Worm (Caenorhabditis elegans): Measurements from ENCODE around the gene C47G2.3.
A peak's percentile ranks its signal among the peaks of the same experiment; 100 is the strongest.

Gene C47G2.3

ce11 chrII:11276879-11277278 lies 13.1 kb downstream of the C47G2.3 start:
- TF ChIP-seq elt-1 (tag; optimal IDR thresholded peaks at IDR 0.05) (peak; percentile 12), ceh-82 (tag; optimal IDR thresholded peaks at IDR 0.05) (no peak), nhr-25 (tag; optimal IDR thresholded peaks at IDR 0.05) (peak; percentile 24), ceh-16 (tag; optimal IDR thresholded peaks at IDR 0.05) (no peak)

- peak; percentile 25 for TF ChIP-seq nfya-1 (tag; optimal IDR thresholded peaks at IDR 0.05; ENCODE audit: insufficient read depth)
- no peak for TF ChIP-seq nhr-77 (tag; optimal IDR thresholded peaks at IDR 0.05)
- TF ChIP-seq lin-39 (tag; optimal IDR thresholded peaks at IDR 0.05) = peak; percentile 28
Measured at ce11 chrII:11275484-11275883, 14.5 kb downstream of the C47G2.3 start.

- TF ChIP-seq nhr-43 (tag; optimal IDR thresholded peaks at IDR 0.05; ENCODE audit: poor library complexity, severe bottlenecking) = no peak
- no peak for TF ChIP-seq jun-1 (tag; optimal IDR thresholded peaks at IDR 0.05)
- no peak for TF ChIP-seq elt-1 (tag; optimal IDR thresholded peaks at IDR 0.05)
Measured at ce11 chrII:11274876-11275275, 15.1 kb downstream of the C47G2.3 start.

ce11 chrII:11270829-11271228 lies 19.1 kb downstream of the C47G2.3 start:
- TF ChIP-seq pha-4 (tag; optimal IDR thresholded peaks at IDR 0.05) (no peak), egl-27 (tag; optimal IDR thresholded peaks at IDR 0.05) (no peak), ceh-9 (tag; optimal IDR thresholded peaks at IDR 0.05) (no peak)

ce11 chrII:11268822-11269221 lies 21.1 kb downstream of the C47G2.3 start, which contains the start of gene cut-1:
Gene cut-1 (plus strand): TSS chrII:11269122.
- no peak for TF ChIP-seq nhr-28 (tag; optimal IDR thresholded peaks at IDR 0.05)
- TF ChIP-seq fkh-10 (GFP tag; optimal IDR thresholded peaks at IDR 0.05) = no peak
- no peak for TF ChIP-seq ceh-16 (tag; optimal IDR thresholded peaks at IDR 0.05)
- TF ChIP-seq ztf-4 (tag; optimal IDR thresholded peaks at IDR 0.05) = no peak
- no peak for TF ChIP-seq nhr-12 (tag; optimal IDR thresholded peaks at IDR 0.05)
- TF ChIP-seq nhr-25 (tag; optimal IDR thresholded peaks at IDR 0.05) = no peak
- no peak for TF ChIP-seq nhr-76 (tag; optimal IDR thresholded peaks at IDR 0.05)
- no peak for TF ChIP-seq ceh-82 (tag; optimal IDR thresholded peaks at IDR 0.05)
- no peak for TF ChIP-seq aly-2 (tag; optimal IDR thresholded peaks at IDR 0.05)
- no peak for TF ChIP-seq nhr-67 (tag; optimal IDR thresholded peaks at IDR 0.05)
- TF ChIP-seq lsy-12 (tag; optimal IDR thresholded peaks at IDR 0.05) = no peak
- no peak for TF ChIP-seq tbx-2 (tag; optimal IDR thresholded peaks at IDR 0.05)
- TF ChIP-seq ZK546.5 (tag; optimal IDR thresholded peaks at IDR 0.05) = no peak
- TF ChIP-seq R02D3.7 (tag; optimal IDR thresholded peaks at IDR 0.05) = no peak

- TF ChIP-seq R02D3.7 (tag; optimal IDR thresholded peaks at IDR 0.05) (no peak), nhr-77 (tag; optimal IDR thresholded peaks at IDR 0.05) (no peak), nhr-23 (tag; optimal IDR thresholded peaks at IDR 0.05) (no peak), zag-1 (tag; optimal IDR thresholded peaks at IDR 0.05) (no peak), nhr-67 (tag; optimal IDR thresholded peaks at IDR 0.05) (no peak), daf-12 (tag; optimal IDR thresholded peaks at IDR 0.05) (no peak), unc-39 (tag; optimal IDR thresholded peaks at IDR 0.05) (no peak), skn-1 (tag; optimal IDR thresholded peaks at IDR 0.05) (no peak), ZK546.5 (tag; optimal IDR thresholded peaks at IDR 0.05) (no peak), aly-2 (tag; optimal IDR thresholded peaks at IDR 0.05) (no peak), nhr-43 (tag; optimal IDR thresholded peaks at IDR 0.05; ENCODE audit: poor library complexity, severe bottlenecking) (no peak), mml-1 (tag; optimal IDR thresholded peaks at IDR 0.05) (no peak), nhr-25 (tag; optimal IDR thresholded peaks at IDR 0.05) (no peak), fkh-10 (GFP tag; optimal IDR thresholded peaks at IDR 0.05) (no peak), lin-39 (tag; optimal IDR thresholded peaks at IDR 0.05) (no peak), ceh-28 (tag; optimal IDR thresholded peaks at IDR 0.05) (no peak), nhr-76 (tag; optimal IDR thresholded peaks at IDR 0.05) (no peak), tbx-2 (tag; optimal IDR thresholded peaks at IDR 0.05) (no peak)
Measured at ce11 chrII:11261173-11261572, 28.8 kb downstream of the C47G2.3 start, which contains the start of gene T05B9.1. Gene T05B9.1 (minus strand): TSS chrII:11261192.

- no peak for TF ChIP-seq pqm-1 (tag; optimal IDR thresholded peaks at IDR 0.05)
- no peak for TF ChIP-seq egl-27 (tag; optimal IDR thresholded peaks at IDR 0.05)
- TF ChIP-seq mml-1 (tag; optimal IDR thresholded peaks at IDR 0.05) = no peak
- no peak for TF ChIP-seq nhr-77 (tag; optimal IDR thresholded peaks at IDR 0.05)
- no peak for TF ChIP-seq jun-1 (tag; optimal IDR thresholded peaks at IDR 0.05)
- TF ChIP-seq nhr-28 (tag; optimal IDR thresholded peaks at IDR 0.05) = no peak
- TF ChIP-seq snpc-4 (tag; optimal IDR thresholded peaks at IDR 0.05) = no peak
- no peak for TF ChIP-seq ceh-82 (tag; optimal IDR thresholded peaks at IDR 0.05)
- TF ChIP-seq egl-5 (tag; optimal IDR thresholded peaks at IDR 0.05) = no peak
- TF ChIP-seq lin-15B (tag; optimal IDR thresholded peaks at IDR 0.05) = no peak
- TF ChIP-seq eor-1 (tag; optimal IDR thresholded peaks at IDR 0.05) = no peak
- TF ChIP-seq nhr-76 (tag; optimal IDR thresholded peaks at IDR 0.05) = no peak
- TF ChIP-seq nhr-12 (tag; optimal IDR thresholded peaks at IDR 0.05) = no peak
- TF ChIP-seq aly-2 (tag; optimal IDR thresholded peaks at IDR 0.05) = no peak
- no peak for TF ChIP-seq pha-4 (tag; optimal IDR thresholded peaks at IDR 0.05)
- no peak for TF ChIP-seq fkh-2 (tag; optimal IDR thresholded peaks at IDR 0.05)
- TF ChIP-seq R02D3.7 (tag; optimal IDR thresholded peaks at IDR 0.05) = no peak
Measured at ce11 chrII:11259766-11260165, 30.2 kb downstream of the C47G2.3 start.

Measured in whole organism, L3 larva.